Fruit fly (Drosophila melanogaster) whole organism, wandering third instar larva: ENCODE data around the gene CG16710.

ENCODE experiments used
- Abd-B ChIP-seq: fragments of >200 bp; optimal IDR thresholded peaks from 2 replicates; lab custom pipeline; 2017; ENCODE audit warnings: missing biosample characterization, missing genetic modification characterization
- GATAd ChIP-seq: sonication (Bioruptor generic); optimal IDR thresholded peaks from 2 replicates; lab custom pipeline; 2016; ENCODE audit warnings: missing biosample characterization, missing genetic modification characterization
- OdsH ChIP-seq: fragments of 200-800 bp; sonication (Bioruptor generic); optimal IDR thresholded peaks from 2 replicates; lab custom pipeline; 2016; ENCODE audit warnings: missing biosample characterization, mild to moderate bottlenecking, missing genetic modification characterization
- brk ChIP-seq: fragments of 200-800 bp; sonication (Bioruptor generic); optimal IDR thresholded peaks from 2 replicates; lab custom pipeline; 2016; ENCODE audit warnings: missing biosample characterization, mild to moderate bottlenecking, missing genetic modification characterization
- dmrt93B ChIP-seq: fragments of 200-800 bp; sonication (Bioruptor generic); optimal IDR thresholded peaks from 2 replicates; lab custom pipeline; 2018; ENCODE audit warnings: missing biosample characterization, mild to moderate bottlenecking, missing genetic modification characterization
- foxo ChIP-seq, 2 experiments: fragments of 200-800 bp; sonication (Bioruptor generic); optimal IDR thresholded peaks; 2 replicates in 1 of 2; 3 replicates in 1 of 2; lab custom pipeline; 2016 to 2017; ENCODE audit warnings: missing biosample characterization in 2 of 2, missing genetic modification characterization in 2 of 2
- fru ChIP-seq: fragments of 200-800 bp; sonication (Bioruptor generic); optimal IDR thresholded peaks from 3 replicates; lab custom pipeline; 2016; ENCODE audit warnings: missing biosample characterization, mild to moderate bottlenecking, missing genetic modification characterization
- h ChIP-seq: fragments of 200-800 bp; sonication (Bioruptor generic); optimal IDR thresholded peaks from 3 replicates; lab custom pipeline; 2016; ENCODE audit warnings: missing biosample characterization, mild to moderate bottlenecking, missing genetic modification characterization
- pan ChIP-seq: fragments of >200 bp; optimal IDR thresholded peaks from 2 replicates; lab custom pipeline; 2017
- psq ChIP-seq: fragments of 200-800 bp; sonication (Bioruptor generic); optimal IDR thresholded peaks from 3 replicates; lab custom pipeline; 2017; ENCODE audit warnings: missing biosample characterization, mild to moderate bottlenecking, missing genetic modification characterization, moderate library complexity
- sage ChIP-seq: fragments of 200-800 bp; sonication (Bioruptor generic); optimal IDR thresholded peaks from 2 replicates; lab custom pipeline; 2016; ENCODE audit warnings: missing biosample characterization, mild to moderate bottlenecking, missing genetic modification characterization
- sv ChIP-seq: fragments of 200-800 bp; sonication (Bioruptor generic); optimal IDR thresholded peaks from 3 replicates; lab custom pipeline; 2016; ENCODE audit warnings: missing biosample characterization, missing genetic modification characterization
- usp ChIP-seq: fragments of >200 bp; optimal IDR thresholded peaks from 2 replicates; lab custom pipeline; 2017; ENCODE audit warnings: missing biosample characterization, missing genetic modification characterization
- woc ChIP-seq: sonication (Bioruptor generic); optimal IDR thresholded peaks from 2 replicates; lab custom pipeline; 2016; ENCODE audit warnings: missing biosample characterization, mild to moderate bottlenecking, missing genetic modification characterization

DNA sequence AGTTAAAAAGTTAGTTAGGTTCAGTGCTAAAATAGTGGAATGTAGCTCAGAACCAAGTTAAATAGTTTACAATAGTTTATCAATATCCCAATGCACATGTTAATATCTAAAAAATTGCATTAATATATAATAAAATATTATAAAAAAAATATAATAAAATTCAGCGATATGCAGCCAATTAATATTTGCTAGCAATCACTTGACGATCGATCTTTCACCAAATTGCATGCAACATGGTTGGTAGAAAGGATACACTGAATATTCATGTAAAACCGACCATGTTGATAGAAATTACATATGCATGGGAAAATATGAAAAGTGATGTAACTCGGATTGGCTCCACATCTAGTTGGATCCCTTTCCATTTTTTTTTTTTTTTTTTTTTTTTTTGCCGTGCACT lies 6.7 kb upstream of the CG16710 start:
- TF ChIP-seq foxo (GFP tag; optimal IDR thresholded peaks at IDR 0.05; lab: Kevin White, UChicago) (no peak), psq (GFP tag; lab: Kevin White, UChicago) (no peak), sage (GFP tag; lab: Kevin White, UChicago) (no peak), fru (GFP tag; lab: Kevin White, UChicago) (no peak), OdsH (GFP tag; lab: Kevin White, UChicago) (no peak), woc (GFP tag; lab: Kevin White, UChicago) (no peak), pan (lab: Kevin White, UChicago) (no peak), sv (no peak), h (GFP tag; lab: Kevin White, UChicago) (no peak), usp (no peak), GATAd (no peak), Abd-B (no peak), brk (GFP tag; lab: Kevin White, UChicago) (no peak), dmrt93B (no peak)
